Fruit fly (Drosophila melanogaster) whole organism, wandering third instar larva: Measurements from ENCODE around the gene Tbcd.
A peak's percentile ranks its signal among the peaks of the same experiment; 100 is the strongest.

Experiments
- Abd-B ChIP-seq: fragments of >200 bp; optimal IDR thresholded peaks from 2 replicates; lab custom pipeline; 2017; ENCODE audit warnings: missing biosample characterization, missing genetic modification characterization
- CG32264 ChIP-seq: fragments of 200-800 bp; sonication (Bioruptor generic); optimal IDR thresholded peaks from 2 replicates; lab custom pipeline; 2016; ENCODE audit warnings: missing biosample characterization, missing genetic modification characterization
- CG9705 ChIP-seq: fragments of 200-800 bp; sonication (Bioruptor generic); optimal IDR thresholded peaks from 2 replicates; lab custom pipeline; 2018; ENCODE audit warnings: missing biosample characterization, mild to moderate bottlenecking, missing genetic modification characterization
- CrebA ChIP-seq: fragments of 200-800 bp; sonication (Bioruptor generic); optimal IDR thresholded peaks from 2 replicates; lab custom pipeline; 2016; ENCODE audit warnings: missing biosample characterization, mild to moderate bottlenecking, missing genetic modification characterization, borderline replicate concordance
- Dfd ChIP-seq: fragments of >200 bp; optimal IDR thresholded peaks from 2 replicates; lab custom pipeline; 2017; ENCODE audit warnings: missing biosample characterization, missing genetic modification characterization
- Dif ChIP-seq: fragments of 200-275, 200-300 bp; sonication (Bioruptor generic); optimal IDR thresholded peaks from 2 replicates; lab custom pipeline; 2018; ENCODE audit warnings: missing biosample characterization, missing genetic modification characterization; ENCODE audit not compliant: partially characterized antibody
- GATAd ChIP-seq: sonication (Bioruptor generic); optimal IDR thresholded peaks from 2 replicates; lab custom pipeline; 2016; ENCODE audit warnings: missing biosample characterization, missing genetic modification characterization
- HLH106 ChIP-seq: fragments of 200-800 bp; optimal IDR thresholded peaks from 3 replicates; lab custom pipeline; 2019; ENCODE audit warnings: missing biosample characterization, mild to moderate bottlenecking, missing genetic modification characterization, moderate library complexity
- Hnf4 ChIP-seq: fragments of 200-800 bp; sonication (Bioruptor generic); optimal IDR thresholded peaks from 2 replicates; lab custom pipeline; 2016; ENCODE audit warnings: missing biosample characterization, mild to moderate bottlenecking, missing genetic modification characterization
- Hr78 ChIP-seq: fragments of >200 bp; optimal IDR thresholded peaks from 2 replicates; lab custom pipeline; 2017; ENCODE audit warnings: missing biosample characterization, missing genetic modification characterization
- Hr83 ChIP-seq: fragments of 200-300 bp; sonication (Bioruptor generic); optimal IDR thresholded peaks from 2 replicates; lab custom pipeline; 2016; ENCODE audit warnings: missing biosample characterization, mild to moderate bottlenecking, missing genetic modification characterization, moderate library complexity; ENCODE audit not compliant: poor library complexity, severe bottlenecking
- Jra ChIP-seq: sonication (Bioruptor generic); optimal IDR thresholded peaks from 2 replicates; lab custom pipeline; 2016; ENCODE audit warnings: missing biosample characterization, missing genetic modification characterization
- Mio ChIP-seq: sonication (Bioruptor generic); optimal IDR thresholded peaks from 2 replicates; lab custom pipeline; 2016; ENCODE audit warnings: missing biosample characterization, missing genetic modification characterization
- Myc ChIP-seq: fragments of >200 bp; optimal IDR thresholded peaks from 2 replicates; lab custom pipeline; 2017
- N ChIP-seq: fragments of >200 bp; optimal IDR thresholded peaks from 2 replicates; lab custom pipeline; 2018; ENCODE audit warnings: missing biosample characterization, missing external identifiers, missing genetic modification characterization
- OdsH ChIP-seq: fragments of 200-800 bp; sonication (Bioruptor generic); optimal IDR thresholded peaks from 2 replicates; lab custom pipeline; 2016; ENCODE audit warnings: missing biosample characterization, mild to moderate bottlenecking, missing genetic modification characterization
- Rel ChIP-seq, 2 experiments: fragments of 200-800 bp; sonication (Bioruptor generic) in 1 of 2; optimal IDR thresholded peaks; 2 replicates in 1 of 2; 3 replicates in 1 of 2; lab custom pipeline; 2016 to 2019; ENCODE audit warnings: mild to moderate bottlenecking in 2 of 2, missing biosample characterization in 2 of 2, missing genetic modification characterization in 2 of 2, moderate library complexity in 1 of 2
- Sp1 ChIP-seq: fragments of 200-800 bp; sonication (Bioruptor generic); optimal IDR thresholded peaks from 3 replicates; lab custom pipeline; 2019; ENCODE audit warnings: missing biosample characterization, mild to moderate bottlenecking, missing genetic modification characterization, moderate library complexity
- Vsx2 ChIP-seq: fragments of 200-300, 225-300 bp; sonication (Bioruptor generic); optimal IDR thresholded peaks from 2 replicates; lab custom pipeline; 2018; ENCODE audit warnings: missing biosample characterization, missing genetic modification characterization; ENCODE audit not compliant: partially characterized antibody
- br ChIP-seq: fragments of 200-800 bp; sonication (Bioruptor generic); optimal IDR thresholded peaks from 2 replicates; lab custom pipeline; 2016; ENCODE audit warnings: missing biosample characterization, missing genetic modification characterization
- brk ChIP-seq: fragments of 200-800 bp; sonication (Bioruptor generic); optimal IDR thresholded peaks from 2 replicates; lab custom pipeline; 2016; ENCODE audit warnings: missing biosample characterization, mild to moderate bottlenecking, missing genetic modification characterization
- dl ChIP-seq, 2 experiments: fragments of 175-275, 200-275 bp in 1 of 2; fragments of 200-275 bp in 1 of 2; sonication (Bioruptor generic); optimal IDR thresholded peaks; lab custom pipeline; 2018; ENCODE audit warnings: mild to moderate bottlenecking in 2 of 2, missing biosample characterization in 2 of 2, missing genetic modification characterization in 2 of 2, moderate library complexity in 2 of 2; ENCODE audit not compliant: partially characterized antibody in 2 of 2, insufficient read depth in 1 of 2
- dmrt93B ChIP-seq: fragments of 200-800 bp; sonication (Bioruptor generic); optimal IDR thresholded peaks from 2 replicates; lab custom pipeline; 2018; ENCODE audit warnings: missing biosample characterization, mild to moderate bottlenecking, missing genetic modification characterization
- dsf ChIP-seq: sonication (Bioruptor generic); optimal IDR thresholded peaks from 2 replicates; lab custom pipeline; 2016; ENCODE audit warnings: missing biosample characterization, missing genetic modification characterization, borderline replicate concordance
- ey ChIP-seq: fragments of 200-800 bp; sonication (Bioruptor generic); optimal IDR thresholded peaks from 2 replicates; lab custom pipeline; 2016; ENCODE audit warnings: missing biosample characterization, missing genetic modification characterization
- foxo ChIP-seq, 2 experiments: fragments of 200-800 bp; sonication (Bioruptor generic); optimal IDR thresholded peaks; 2 replicates in 1 of 2; 3 replicates in 1 of 2; lab custom pipeline; 2016 to 2017; ENCODE audit warnings: missing biosample characterization in 2 of 2, missing genetic modification characterization in 2 of 2
- fru ChIP-seq: fragments of 200-800 bp; sonication (Bioruptor generic); optimal IDR thresholded peaks from 3 replicates; lab custom pipeline; 2016; ENCODE audit warnings: missing biosample characterization, mild to moderate bottlenecking, missing genetic modification characterization
- h ChIP-seq: fragments of 200-800 bp; sonication (Bioruptor generic); optimal IDR thresholded peaks from 3 replicates; lab custom pipeline; 2016; ENCODE audit warnings: missing biosample characterization, mild to moderate bottlenecking, missing genetic modification characterization
- jim ChIP-seq: fragments of 175-275, 200-325 bp; sonication (Bioruptor generic); optimal IDR thresholded peaks from 2 replicates; lab custom pipeline; 2016; ENCODE audit warnings: missing biosample characterization, mild to moderate bottlenecking, missing genetic modification characterization
- lola ChIP-seq: fragments of >200 bp; optimal IDR thresholded peaks from 2 replicates; lab custom pipeline; 2017; ENCODE audit warnings: missing biosample characterization, missing genetic modification characterization
- pan ChIP-seq: fragments of >200 bp; optimal IDR thresholded peaks from 2 replicates; lab custom pipeline; 2017
- psq ChIP-seq: fragments of 200-800 bp; sonication (Bioruptor generic); optimal IDR thresholded peaks from 3 replicates; lab custom pipeline; 2017; ENCODE audit warnings: missing biosample characterization, mild to moderate bottlenecking, missing genetic modification characterization, moderate library complexity
- rgr ChIP-seq: fragments of 200-800 bp; sonication (Bioruptor generic); optimal IDR thresholded peaks from 3 replicates; lab custom pipeline; 2016; ENCODE audit warnings: missing biosample characterization, mild to moderate bottlenecking, missing genetic modification characterization
- sage ChIP-seq: fragments of 200-800 bp; sonication (Bioruptor generic); optimal IDR thresholded peaks from 2 replicates; lab custom pipeline; 2016; ENCODE audit warnings: missing biosample characterization, mild to moderate bottlenecking, missing genetic modification characterization
- sv ChIP-seq: fragments of 200-800 bp; sonication (Bioruptor generic); optimal IDR thresholded peaks from 3 replicates; lab custom pipeline; 2016; ENCODE audit warnings: missing biosample characterization, missing genetic modification characterization
- tai ChIP-seq: sonication (Bioruptor generic); optimal IDR thresholded peaks from 2 replicates; lab custom pipeline; 2016; ENCODE audit warnings: missing biosample characterization, missing genetic modification characterization
- usp ChIP-seq: fragments of >200 bp; optimal IDR thresholded peaks from 2 replicates; lab custom pipeline; 2017; ENCODE audit warnings: missing biosample characterization, missing genetic modification characterization
- woc ChIP-seq: sonication (Bioruptor generic); optimal IDR thresholded peaks from 2 replicates; lab custom pipeline; 2016; ENCODE audit warnings: missing biosample characterization, mild to moderate bottlenecking, missing genetic modification characterization

The Tbcd gene

DNA sequence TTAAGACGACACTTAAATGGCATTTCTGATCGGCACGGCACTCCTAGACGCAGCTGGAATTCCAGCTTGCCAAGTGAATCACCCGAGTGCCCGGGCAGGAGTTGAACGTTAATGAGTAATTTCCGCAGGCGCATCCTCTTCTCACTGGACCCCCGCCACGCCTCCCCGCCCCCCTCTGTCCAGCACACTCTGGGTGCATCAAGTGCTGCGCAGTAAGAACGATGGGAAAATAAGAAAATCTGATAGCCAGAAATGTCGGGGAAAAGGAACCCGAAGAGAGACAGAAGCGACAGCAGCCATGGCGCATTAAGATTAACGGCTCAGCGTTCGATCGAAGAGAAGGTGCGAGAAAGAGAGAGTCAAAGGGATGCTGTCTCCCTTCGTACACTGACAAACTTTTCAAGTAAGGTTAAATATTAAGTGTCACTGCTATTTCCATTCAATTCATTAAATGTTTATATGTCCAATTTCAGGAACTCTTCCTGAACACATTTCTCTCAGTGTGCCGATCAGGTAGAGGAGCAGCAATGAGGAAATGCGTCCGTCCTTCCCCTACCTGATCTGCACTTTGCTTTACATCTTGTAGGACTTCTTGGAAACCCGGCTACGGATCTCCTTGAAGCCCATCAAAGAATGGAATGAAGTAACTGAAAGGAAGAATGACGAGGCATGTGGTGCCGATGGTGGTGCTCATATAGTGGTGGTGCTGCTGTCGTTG lies 17.4 kb downstream of the Tbcd start:
- TF ChIP-seq Rel (GFP tag; optimal IDR thresholded peaks at IDR 0.05; lab: Kevin White, UChicago) (peak; percentile 92), Rel (tag; optimal IDR thresholded peaks at IDR 0.05; lab: Kevin White, UChicago) (peak; percentile 63), sage (GFP tag; lab: Kevin White, UChicago) (peak; percentile 85), dmrt93B (GFP tag; lab: Kevin White, UChicago) (peak; percentile 84), N (GFP tag; lab: Kevin White, UChicago) (no peak), woc (peak; percentile 97), HLH106 (peak; percentile 94), Myc (lab: Kevin White, UChicago) (no peak), jim (no peak), OdsH (GFP tag; lab: Kevin White, UChicago) (peak; percentile 90), dsf (GFP tag; lab: Kevin White, UChicago) (peak; percentile 15), usp (GFP tag; lab: Kevin White, UChicago) (no peak), Mio (GFP tag; lab: Kevin White, UChicago) (peak; percentile 38), Hr78 (GFP tag; lab: Kevin White, UChicago) (no peak), rgr (GFP tag; lab: Kevin White, UChicago) (peak; percentile 95), foxo (GFP tag; optimal IDR thresholded peaks at IDR 0.05; lab: Kevin White, UChicago) (peak; percentile 71 to 97), dl (GFP tag; optimal IDR thresholded peaks at IDR 0.05; lab: Kevin White, UChicago; ENCODE audit: insufficient read depth in 1 of 2, partially characterized antibody in 2 of 2) (no peak), lola (GFP tag; lab: Kevin White, UChicago) (no peak), Dfd (GFP tag; lab: Kevin White, UChicago) (peak; percentile 57), sv (GFP tag; lab: Kevin White, UChicago) (peak; percentile 54), CrebA (peak; percentile 68), Hr83 (peak; percentile 41), brk (peak; percentile 89), CG32264 (GFP tag; lab: Kevin White, UChicago) (peak; percentile 88), Hnf4 (GFP tag; lab: Kevin White, UChicago) (peak; percentile 94), Vsx2 (GFP tag; lab: Kevin White, UChicago) (no peak), CG9705 (GFP tag; lab: Kevin White, UChicago) (peak; percentile 87), Sp1 (GFP tag; lab: Kevin White, UChicago) (peak; percentile 90), h (GFP tag; lab: Kevin White, UChicago) (peak; percentile 97), tai (GFP tag; lab: Kevin White, UChicago) (peak; percentile 88), Abd-B (GFP tag; lab: Kevin White, UChicago) (no peak), GATAd (no peak), Jra (GFP tag; lab: Kevin White, UChicago) (peak; percentile 74), pan (lab: Kevin White, UChicago) (no peak), ey (GFP tag; lab: Kevin White, UChicago) (peak; percentile 96), Dif (GFP tag; lab: Kevin White, UChicago) (no peak), psq (peak; percentile 98), fru (GFP tag; lab: Kevin White, UChicago) (peak; percentile 97), br (GFP tag; lab: Kevin White, UChicago) (peak; percentile 92)
- TF ChIP-seq, all 38 proteins: peak for 26

- TF ChIP-seq OdsH (GFP tag; lab: Kevin White, UChicago) (no peak), Jra (GFP tag; lab: Kevin White, UChicago) (no peak), HLH106 (no peak), Rel (GFP tag; optimal IDR thresholded peaks at IDR 0.05; lab: Kevin White, UChicago) (no peak), Rel (tag; optimal IDR thresholded peaks at IDR 0.05; lab: Kevin White, UChicago) (no peak), rgr (GFP tag; lab: Kevin White, UChicago) (no peak), Hnf4 (GFP tag; lab: Kevin White, UChicago) (no peak), Sp1 (GFP tag; lab: Kevin White, UChicago) (no peak), pan (lab: Kevin White, UChicago) (no peak), fru (GFP tag; lab: Kevin White, UChicago) (no peak), Hr83 (no peak), brk (no peak), N (GFP tag; lab: Kevin White, UChicago) (no peak), sv (GFP tag; lab: Kevin White, UChicago) (no peak), ey (GFP tag; lab: Kevin White, UChicago) (no peak), CG9705 (GFP tag; lab: Kevin White, UChicago) (no peak), br (GFP tag; lab: Kevin White, UChicago) (no peak), GATAd (no peak), Myc (lab: Kevin White, UChicago) (no peak), Vsx2 (GFP tag; lab: Kevin White, UChicago) (no peak), CrebA (no peak)
Observed at dm6 chr2L:2165238-2165577, 17.9 kb downstream of the Tbcd start.
